Fruit fly (Drosophila melanogaster) whole organism, larva: ENCODE measurements around the gene CG46059.
A peak's percentile ranks its signal among the peaks of the same experiment; 100 is the strongest.

Experiments
- noc ChIP-seq: fragments of 200-800 bp; sonication (Bioruptor generic); optimal IDR thresholded peaks from 3 replicates; lab custom pipeline; 2019; ENCODE audit warnings: missing biosample characterization, mild to moderate bottlenecking, missing genetic modification characterization, moderate library complexity

Gene CG46059

DNA sequence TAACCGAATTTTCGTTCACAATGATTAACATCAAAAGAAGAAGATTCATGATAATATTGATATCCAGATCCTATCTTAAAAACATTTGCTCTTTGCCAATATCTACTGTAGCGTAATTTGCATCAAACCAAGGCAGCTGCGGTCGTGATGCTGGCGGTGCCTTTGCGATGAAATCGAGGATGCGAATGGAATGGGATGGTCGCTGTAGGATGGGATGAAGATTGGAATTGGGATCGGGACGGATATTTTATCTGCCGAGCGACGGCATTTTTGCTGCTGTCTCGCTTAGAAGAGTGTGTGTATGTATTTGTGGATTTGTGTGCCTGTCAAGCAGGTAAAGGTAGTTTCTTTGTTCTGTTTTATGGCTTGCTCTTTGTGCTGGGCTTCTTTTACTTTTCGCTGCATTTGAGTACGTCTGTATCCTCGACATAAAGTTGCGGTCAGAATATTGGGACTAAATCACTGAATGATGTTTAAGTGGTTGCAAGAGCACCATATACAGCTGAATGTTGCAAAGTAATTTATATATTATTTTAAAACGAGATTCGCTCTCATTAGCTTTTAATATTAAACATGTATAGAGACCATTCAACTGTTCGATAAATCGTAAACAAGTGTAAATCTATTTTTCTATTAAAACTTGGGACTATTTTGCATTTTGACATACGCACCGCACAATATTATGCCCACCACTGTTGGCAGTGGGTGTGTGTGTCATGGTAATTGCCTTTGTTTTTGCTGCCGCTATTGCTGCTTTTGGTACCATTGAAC is 21.1 kb downstream of the CG46059 start:
- no peak for TF ChIP-seq noc (tag; lab: Kevin White, UChicago)

DNA sequence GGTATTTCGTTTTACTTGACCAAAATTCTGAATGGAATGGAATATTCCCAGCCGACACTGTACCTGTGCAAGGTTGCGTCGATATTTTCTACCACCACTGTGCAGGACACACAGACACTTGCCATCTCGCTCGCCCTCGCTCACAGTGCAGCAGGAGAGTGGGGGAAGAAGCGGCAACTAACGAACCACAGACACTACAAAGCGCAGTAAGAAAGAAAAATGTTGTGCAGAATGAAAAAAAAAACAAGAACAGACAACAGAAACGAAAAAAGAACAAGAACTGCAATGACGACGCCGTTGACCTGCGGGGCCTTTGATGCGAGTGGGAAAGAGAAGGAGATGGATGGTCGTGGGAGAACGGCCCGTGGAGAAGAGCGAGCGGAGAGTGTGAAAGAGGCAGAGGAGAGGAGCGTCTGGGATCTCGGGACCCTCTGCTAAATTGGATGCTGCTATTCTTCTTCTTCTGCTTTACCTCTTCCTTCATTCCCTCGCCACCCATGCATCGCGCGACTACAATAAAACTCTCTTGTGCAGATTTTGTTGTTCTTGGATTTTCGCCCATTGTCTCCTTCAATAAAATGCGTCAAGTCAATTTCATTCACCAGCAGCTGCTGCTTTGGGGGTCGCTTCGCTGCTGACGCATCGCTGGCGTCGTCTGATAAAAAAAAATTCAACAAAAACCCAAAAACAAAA is 22.1 kb downstream of the CG46059 start:
- no peak for TF ChIP-seq noc (tag; lab: Kevin White, UChicago)

DNA sequence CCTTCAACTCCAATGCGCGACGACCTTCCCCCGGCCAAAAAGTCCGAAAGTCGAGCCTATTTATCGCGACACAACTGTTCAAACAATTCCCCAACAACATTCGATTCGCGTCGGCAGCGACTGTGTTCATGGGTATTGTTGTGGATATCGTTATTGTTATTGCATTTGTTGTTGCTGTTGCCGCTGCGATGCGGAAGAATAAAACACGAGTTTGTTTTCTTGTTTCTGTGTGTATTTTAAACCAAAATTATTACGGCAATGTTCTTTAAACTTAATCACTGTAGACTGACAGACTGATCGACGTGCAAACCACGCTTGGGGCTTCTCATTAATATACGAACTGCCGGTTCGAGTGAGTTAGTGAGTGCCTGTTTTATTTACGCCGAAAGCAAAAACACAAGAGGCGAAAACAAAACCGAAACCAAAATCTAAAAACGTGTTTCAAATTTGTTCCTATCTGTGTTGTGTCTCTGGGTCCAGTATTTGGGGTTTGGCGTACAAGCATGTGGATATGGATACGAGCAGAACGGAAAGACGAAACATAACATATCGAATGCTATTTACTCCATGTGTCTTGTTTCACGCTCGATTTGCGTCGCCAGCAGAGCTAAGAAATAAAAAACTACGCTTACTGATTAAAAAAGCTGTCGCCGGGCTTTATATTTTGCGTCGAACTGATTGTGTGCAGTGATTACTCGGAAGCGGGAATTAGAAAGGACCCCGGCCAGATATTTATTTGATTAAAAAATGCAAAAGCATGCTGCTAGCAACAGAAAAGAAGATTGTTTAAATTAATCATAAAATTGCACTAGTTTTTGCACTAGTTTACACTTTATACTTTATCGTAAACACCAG is 23.8 kb downstream of the CG46059 start:
- no peak for TF ChIP-seq noc (tag; lab: Kevin White, UChicago)

DNA sequence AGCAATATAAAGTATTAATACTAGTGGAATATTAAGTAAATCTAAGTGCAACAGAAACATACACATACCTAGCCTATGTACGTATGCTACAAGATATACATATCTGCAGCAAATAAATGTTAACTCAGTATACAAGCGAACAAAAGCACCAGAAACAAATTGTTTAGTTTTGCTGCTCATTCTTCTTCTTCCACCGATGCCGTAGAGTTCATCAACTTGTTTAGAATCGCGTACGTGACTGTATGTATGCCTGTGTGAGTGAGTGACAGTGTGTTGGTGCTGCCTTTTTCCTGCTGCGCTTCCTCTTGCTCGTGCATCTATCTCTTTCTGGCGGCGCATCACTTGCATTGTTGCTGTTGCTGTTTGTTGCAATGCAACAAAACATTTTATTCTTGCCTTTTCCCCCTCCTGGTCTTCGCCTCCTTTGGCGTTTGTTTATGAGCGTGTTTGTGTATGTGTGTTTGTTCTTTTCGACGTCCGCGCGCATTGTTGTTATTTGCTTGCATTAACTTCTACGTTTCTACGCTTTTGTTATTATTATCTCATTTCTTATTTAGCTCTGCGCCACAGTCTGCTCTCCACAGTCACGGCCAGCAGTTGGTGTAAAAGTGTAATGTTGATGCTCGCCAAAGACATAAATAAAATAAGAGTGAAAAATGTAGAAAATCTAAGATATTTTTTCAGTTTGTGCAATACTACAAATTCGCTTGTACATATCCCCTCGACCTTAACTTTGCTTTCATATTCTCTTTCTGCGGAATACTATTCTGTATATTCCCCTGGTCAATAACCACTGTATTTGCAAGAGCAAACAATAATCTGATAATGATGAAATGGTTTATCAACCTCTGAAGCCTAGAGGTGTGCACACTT is 24.7 kb downstream of the CG46059 start:
- peak; percentile 23 for TF ChIP-seq noc (tag; lab: Kevin White, UChicago)

DNA sequence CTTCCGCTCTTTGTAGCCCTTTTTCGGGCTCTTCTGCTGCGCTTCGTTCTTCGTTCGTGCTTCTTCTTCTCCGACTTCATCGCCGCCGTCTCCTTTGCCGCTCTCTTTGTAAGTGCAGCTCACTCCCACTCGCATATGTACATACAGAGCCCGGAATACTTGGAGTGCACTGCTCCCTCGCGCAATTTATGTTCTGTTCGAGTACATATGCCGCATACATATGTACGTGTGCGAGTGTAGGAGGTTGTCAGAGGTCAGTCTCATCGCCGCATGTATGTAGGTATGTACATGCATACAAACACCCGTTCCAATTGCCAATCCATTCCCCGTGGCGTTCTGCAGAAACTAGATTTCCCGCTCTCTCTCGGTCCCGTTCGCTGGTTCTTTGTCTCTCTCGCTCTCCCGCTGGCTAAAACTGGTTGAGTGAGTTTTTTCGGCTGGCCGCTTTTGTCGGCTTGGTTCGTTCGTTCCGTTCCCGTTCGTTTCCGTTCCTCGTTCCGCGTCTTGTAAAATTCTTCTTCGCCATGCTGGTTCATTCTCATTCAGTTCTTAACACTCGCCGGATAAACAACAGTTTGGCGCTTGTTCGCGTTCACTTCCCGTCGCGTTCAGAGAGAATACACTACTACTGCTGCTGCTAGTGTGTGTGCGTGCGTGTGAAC is 25.5 kb downstream of the CG46059 start:
- peak; percentile 46 for TF ChIP-seq noc (tag; lab: Kevin White, UChicago)

DNA sequence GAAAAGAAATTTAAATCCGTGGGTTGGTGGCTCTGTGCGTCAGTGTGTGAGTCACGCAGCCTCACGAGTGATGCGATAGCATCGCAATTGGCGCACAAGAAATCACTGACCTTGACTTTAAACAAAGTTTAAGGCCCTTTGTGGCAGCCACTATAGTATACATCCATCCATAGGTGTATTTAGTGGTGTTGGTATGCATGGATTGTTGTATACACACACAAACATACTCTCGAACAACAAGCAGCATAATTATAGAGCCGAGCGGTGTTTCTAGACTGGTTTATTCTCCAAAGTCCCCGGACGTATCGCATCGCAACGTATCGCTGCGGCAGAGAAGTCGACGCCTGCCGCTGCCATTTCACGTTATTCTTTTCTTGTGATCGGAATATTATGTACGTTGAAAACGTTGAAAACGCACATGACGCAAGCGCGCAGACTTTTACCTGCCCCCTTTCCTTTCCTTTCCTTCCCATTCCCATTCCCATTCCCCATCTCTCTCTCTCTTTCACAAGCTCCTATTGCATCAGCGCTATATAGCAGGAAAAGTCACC is 26.8 kb downstream of the CG46059 start:
- no peak for TF ChIP-seq noc (tag; lab: Kevin White, UChicago)

DNA sequence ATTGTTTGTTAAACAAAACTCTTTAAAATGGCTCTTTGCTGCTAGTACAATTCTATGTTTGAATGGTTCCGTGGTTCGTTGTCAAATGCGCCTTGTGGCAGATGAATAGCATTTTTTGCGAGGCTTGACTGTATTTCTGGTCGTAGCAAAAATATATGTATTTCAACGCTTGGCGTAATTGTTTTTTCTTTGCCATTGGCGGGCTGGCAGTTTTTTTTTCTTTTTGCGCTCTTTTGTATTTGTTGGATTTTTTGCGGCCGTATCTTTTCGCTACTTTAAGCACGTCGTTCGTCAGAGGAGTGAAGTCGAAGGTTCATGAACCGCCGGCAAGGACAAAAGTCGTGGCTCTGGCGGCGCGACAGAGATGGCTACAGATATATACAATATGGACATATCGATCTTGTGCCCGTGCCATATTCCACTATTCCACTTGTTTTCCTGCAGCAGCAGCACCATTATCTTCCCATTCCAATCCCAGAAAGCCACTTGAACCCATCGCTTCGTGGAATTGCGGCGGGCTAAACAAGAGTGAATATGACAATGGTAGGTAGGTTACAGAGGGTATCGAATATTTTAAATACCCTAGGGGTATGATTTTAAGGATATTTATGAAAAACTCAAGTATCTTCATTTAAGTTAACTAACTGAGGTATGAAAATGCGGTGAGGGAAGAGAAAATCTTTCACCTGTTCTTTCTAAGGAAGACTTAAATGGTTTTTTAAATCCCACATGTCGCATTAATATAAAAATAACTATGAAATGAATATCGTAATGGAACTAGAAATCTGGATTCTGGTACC is 27.4 kb downstream of the CG46059 start:
- TF ChIP-seq noc (tag; lab: Kevin White, UChicago) = no peak

DNA sequence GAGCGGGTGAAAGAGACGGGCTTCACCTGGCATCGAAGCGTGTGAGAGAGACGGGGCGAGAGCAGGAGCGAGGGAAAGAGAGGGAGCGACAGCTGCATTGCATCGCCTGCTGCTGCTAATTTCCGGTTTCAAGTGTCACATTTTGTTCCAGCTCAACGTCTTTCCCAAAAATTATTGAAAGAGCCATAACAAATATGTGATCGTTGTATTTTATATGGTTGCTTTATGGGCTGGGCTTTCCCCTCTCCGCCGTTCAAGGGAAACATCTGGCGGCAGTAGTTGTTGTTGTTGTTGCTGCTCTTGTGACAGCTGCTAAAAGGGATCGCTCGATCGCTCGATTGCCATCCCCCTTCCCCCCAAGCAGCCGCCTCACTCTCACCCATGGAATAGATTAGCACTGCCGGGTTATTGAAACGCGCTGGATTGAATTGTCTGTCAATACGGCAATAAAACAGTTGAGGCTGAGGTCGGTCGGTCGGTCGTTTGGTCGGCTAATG is 28.6 kb downstream of the CG46059 start:
- TF ChIP-seq noc (tag; lab: Kevin White, UChicago) = no peak

DNA sequence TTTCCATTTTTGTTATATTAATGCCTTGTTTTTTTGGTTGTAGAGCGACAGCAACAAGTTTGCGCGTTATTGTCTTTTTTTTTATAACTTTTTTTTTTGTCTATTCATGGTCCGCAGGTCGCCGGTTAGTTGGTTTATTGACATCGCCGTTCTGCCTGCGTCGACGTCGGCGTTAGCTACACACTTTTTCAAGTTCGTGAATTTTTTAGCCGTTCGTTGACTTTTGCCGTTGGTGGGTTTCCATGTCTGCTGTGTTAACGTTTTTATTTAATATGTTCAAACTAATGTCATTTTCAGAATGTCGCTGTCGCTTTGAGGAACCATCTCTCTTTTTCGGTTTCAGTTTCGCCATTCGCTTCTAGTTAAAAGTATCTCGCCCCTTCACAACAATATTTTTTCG is 36.9 kb downstream of the CG46059 start:
- TF ChIP-seq noc (tag; lab: Kevin White, UChicago) = no peak

DNA sequence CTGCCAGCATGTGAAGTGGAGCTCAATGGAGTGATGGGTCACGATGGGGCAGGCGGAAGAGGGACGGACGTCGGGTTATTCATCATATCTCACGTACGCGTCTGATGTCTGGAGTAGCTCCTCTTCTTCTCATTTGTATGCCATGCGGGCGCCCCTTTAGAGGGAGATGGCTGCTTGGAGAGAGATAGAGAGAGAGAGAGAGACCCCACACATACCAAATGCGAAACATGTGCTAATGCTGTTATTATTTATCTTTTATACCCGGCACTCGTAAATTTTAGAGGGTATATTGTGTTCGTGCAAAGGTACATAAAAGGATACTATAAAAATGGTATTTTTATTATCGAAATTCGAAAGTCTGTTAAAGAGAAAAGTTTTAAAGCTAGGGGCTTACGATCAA is 37.5 kb downstream of the CG46059 start:
- TF ChIP-seq noc (tag; lab: Kevin White, UChicago) = no peak

DNA sequence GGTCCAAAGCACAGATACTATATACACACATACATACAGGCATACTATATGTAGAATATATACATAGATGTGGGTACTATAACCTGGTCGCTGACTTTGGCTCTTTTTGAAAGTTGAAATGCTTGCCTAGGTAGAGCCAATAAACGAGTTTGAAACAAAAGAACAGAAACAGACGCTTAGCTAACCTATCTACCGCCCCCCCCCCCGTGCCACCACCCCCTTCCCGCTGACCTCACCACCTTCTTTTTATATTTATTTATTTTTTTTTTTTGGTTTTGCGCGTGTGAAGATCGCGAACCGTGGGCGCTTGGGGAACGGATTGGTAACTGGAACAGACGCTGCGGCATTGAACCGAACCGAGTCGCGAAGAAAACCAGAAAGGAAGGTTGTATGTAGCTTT is 39.5 kb downstream of the CG46059 start:
- no peak for TF ChIP-seq noc (tag; lab: Kevin White, UChicago)

DNA sequence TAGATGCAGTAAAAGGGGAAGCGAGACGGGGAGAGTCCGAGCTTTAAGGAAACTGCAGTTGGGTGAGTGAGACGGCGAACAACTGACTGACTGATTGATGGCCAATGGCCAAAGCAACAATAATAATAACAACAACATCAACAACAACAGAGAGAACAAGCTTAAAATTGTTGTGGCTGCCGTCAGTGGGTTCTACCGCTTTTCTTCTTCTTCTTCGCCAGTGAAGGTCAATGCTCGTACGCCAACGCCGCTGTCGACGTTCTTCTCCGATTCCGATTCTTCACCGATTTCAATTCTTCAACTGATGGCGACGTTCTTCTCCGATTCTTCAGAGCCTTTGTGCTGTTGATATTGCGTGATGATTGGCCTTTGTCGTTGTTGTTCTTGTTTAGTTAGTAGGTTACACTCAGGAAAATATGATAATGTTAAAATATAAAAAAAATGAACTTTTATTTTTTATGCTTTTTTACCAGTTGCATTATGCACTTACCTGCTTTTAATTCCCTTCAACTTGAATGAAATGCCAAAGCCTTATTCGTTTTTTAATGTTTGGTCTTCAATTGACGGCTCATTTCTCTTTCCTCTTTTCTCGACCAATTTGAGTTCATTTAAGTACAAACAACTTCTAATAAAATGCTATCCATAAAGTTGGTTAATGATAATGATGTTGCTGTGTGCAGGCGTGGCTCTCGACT is 41.3 kb downstream of the CG46059 start:
- TF ChIP-seq noc (tag; lab: Kevin White, UChicago) = no peak
